Worm (Caenorhabditis elegans): Measurements from ENCODE around the gene ldb-1.

ce11 chrX:10989286-10989685, 39.4 kb upstream of the ldb-1 start:
- TF ChIP-seq nhr-10 (tag; optimal IDR thresholded peaks at IDR 0.05): no peak
- no peak for TF ChIP-seq ctbp-1 (GFP tag; IDR thresholded peaks at IDR 0.05)
- TF ChIP-seq mep-1 (tag; optimal IDR thresholded peaks at IDR 0.05): no peak
- no peak for TF ChIP-seq snpc-4 (tag; optimal IDR thresholded peaks at IDR 0.05)
- TF ChIP-seq egl-27 (tag; optimal IDR thresholded peaks at IDR 0.05): no peak
- no peak for TF ChIP-seq zag-1 (tag; optimal IDR thresholded peaks at IDR 0.05)
